Worm (Caenorhabditis elegans) whole organism, mixed stage, embryonic: ENCODE measurements around the gene Y46G5A.14.
A peak's percentile ranks its signal among the peaks of the same experiment; 100 is the strongest.

Experiments used
- blmp-1 ChIP-seq: fragments of 150-350 bp; optimal IDR thresholded peaks from 2 replicates; lab custom pipeline; 2014; ENCODE audit warnings: missing biosample characterization, missing genetic modification characterization
- ces-1 ChIP-seq: fragments of 150-350 bp; optimal IDR thresholded peaks from 2 replicates; lab custom pipeline; 2014; ENCODE audit warnings: missing biosample characterization, missing genetic modification reagents, missing genetic modification characterization
- nhr-28 ChIP-seq: fragments of 150-350 bp; optimal IDR thresholded peaks from 2 replicates; lab custom pipeline; 2014; ENCODE audit warnings: missing biosample characterization, missing genetic modification characterization
- unc-62 ChIP-seq: fragments of 150-350 bp; optimal IDR thresholded peaks from 2 replicates; lab custom pipeline; 2014; ENCODE audit warnings: missing biosample characterization, missing genetic modification reagents, missing genetic modification characterization

- no peak for TF ChIP-seq nhr-28 (tag; lab: Kevin White, UChicago)
- peak; percentile 33 for TF ChIP-seq ces-1
- no peak for TF ChIP-seq unc-62 (GFP tag; lab: Kevin White, UChicago)
- TF ChIP-seq blmp-1 (tag; lab: Kevin White, UChicago), result no peak
Observed at ce11 chrII:12738284-12739201, 36.0 kb upstream of the Y46G5A.14 start, which contains the start of gene pisy-1.
